Fruit fly (Drosophila melanogaster) whole organism, embryonic: ENCODE data around the gene CG11986.

Experiments used
- Ada2b ChIP-seq: fragments of 200-800 bp; sonication (Bioruptor generic); IDR thresholded peaks from 2 replicates; pipeline ENCODE4 v1.3.6; 2022; ENCODE audit warnings: missing biosample characterization, missing genetic modification characterization
- Asciz ChIP-seq: fragments of 200-800 bp; sonication (Bioruptor generic); optimal IDR thresholded peaks from 2 replicates; lab custom pipeline; 2017; ENCODE audit warnings: missing biosample characterization, mild to moderate bottlenecking, missing genetic modification characterization, missing genetic modification reagents
- Atf6 ChIP-seq: fragments of 200-800 bp; sonication (Bioruptor generic); IDR thresholded peaks from 2 replicates; pipeline ENCODE4 v1.3.6; 2022; ENCODE audit warnings: missing biosample characterization, missing genetic modification characterization
- CG12104 ChIP-seq: fragments of 200-800 bp; sonication (Bioruptor generic); optimal IDR thresholded peaks from 3 replicates; lab custom pipeline; 2016; ENCODE audit warnings: missing biosample characterization, missing genetic modification characterization
- CG12155 ChIP-seq: fragments of 200-800 bp; sonication (Bioruptor generic); optimal IDR thresholded peaks from 3 replicates; lab custom pipeline; 2016; ENCODE audit warnings: missing biosample characterization, missing genetic modification characterization
- CG12744 ChIP-seq: fragments of 200-800 bp; sonication (Bioruptor generic); optimal IDR thresholded peaks from 2 replicates; lab custom pipeline; 2016; ENCODE audit warnings: missing biosample characterization, missing genetic modification characterization
- CG13287 ChIP-seq: fragments of 200-800 bp; sonication (Bioruptor generic); IDR thresholded peaks from 2 replicates; pipeline ENCODE4 v1.3.6; 2022; ENCODE audit warnings: missing biosample characterization, missing genetic modification characterization; ENCODE audit not compliant: partially characterized antibody
- CG14860 ChIP-seq: fragments of 200-800 bp; sonication (Bioruptor generic); IDR thresholded peaks from 3 replicates; pipeline ENCODE4 v1.3.6; 2022; ENCODE audit warnings: missing biosample characterization, missing genetic modification characterization; ENCODE audit not compliant: partially characterized antibody
- CG17385 ChIP-seq: fragments of 200-800 bp; sonication (Bioruptor generic); optimal IDR thresholded peaks from 3 replicates; lab custom pipeline; 2018; ENCODE audit warnings: missing biosample characterization, mild to moderate bottlenecking, missing genetic modification characterization
- CG2678 ChIP-seq: fragments of 200-800 bp; sonication (Bioruptor generic); optimal IDR thresholded peaks from 3 replicates; lab custom pipeline; 2019; ENCODE audit warnings: missing biosample characterization, mild to moderate bottlenecking, missing genetic modification characterization, moderate library complexity
- CG3281 ChIP-seq: fragments of 200-800 bp; sonication (Bioruptor generic); optimal IDR thresholded peaks from 3 replicates; lab custom pipeline; 2017; ENCODE audit warnings: missing biosample characterization, mild to moderate bottlenecking, missing genetic modification characterization
- CG3847 ChIP-seq: fragments of 200-800 bp; sonication (Bioruptor generic); IDR thresholded peaks from 2 replicates; pipeline ENCODE4 v1.3.6; 2022; ENCODE audit warnings: missing biosample characterization, missing genetic modification characterization
- CG42726 ChIP-seq: fragments of 200-800 bp; sonication (Bioruptor generic); IDR thresholded peaks from 2 replicates; pipeline ENCODE4 v1.3.6; 2022; ENCODE audit warnings: missing biosample characterization, missing genetic modification characterization; ENCODE audit not compliant: partially characterized antibody
- CG4282 ChIP-seq: fragments of 200-800 bp; sonication (Bioruptor generic); optimal IDR thresholded peaks from 2 replicates; lab custom pipeline; 2016; ENCODE audit warnings: missing biosample characterization, missing genetic modification characterization
- CG4404 ChIP-seq: fragments of 200-800 bp; sonication (Bioruptor generic); IDR thresholded peaks from 2 replicates; pipeline ENCODE4 v1.3.6; 2022; ENCODE audit warnings: missing biosample characterization, missing genetic modification characterization
- CG4424 ChIP-seq: fragments of 200-800 bp; sonication (Bioruptor generic); optimal IDR thresholded peaks from 3 replicates; lab custom pipeline; 2016; ENCODE audit warnings: missing biosample characterization, missing genetic modification characterization
- CG4730 ChIP-seq: fragments of 200-800 bp; sonication (Bioruptor generic); IDR thresholded peaks from 2 replicates; pipeline ENCODE4 v1.3.6; 2022; ENCODE audit warnings: missing biosample characterization, missing genetic modification characterization
- CG4820 ChIP-seq: fragments of 200-800 bp; sonication (Bioruptor generic); optimal IDR thresholded peaks from 3 replicates; lab custom pipeline; 2016; ENCODE audit warnings: missing biosample characterization, missing genetic modification characterization
- CG5180 ChIP-seq: fragments of 200-800 bp; sonication (Bioruptor generic); optimal IDR thresholded peaks from 3 replicates; lab custom pipeline; 2017; ENCODE audit warnings: missing biosample characterization, missing genetic modification characterization, mild to moderate bottlenecking, moderate library complexity, missing genetic modification reagents
- CG7963 ChIP-seq: fragments of 200-800 bp; sonication (Bioruptor generic); IDR thresholded peaks from 3 replicates; pipeline ENCODE4 v1.3.6; 2022; ENCODE audit warnings: missing biosample characterization, missing genetic modification characterization; ENCODE audit not compliant: partially characterized antibody
- Deaf1 ChIP-seq: fragments of 200-800 bp; optimal IDR thresholded peaks from 3 replicates; lab custom pipeline; 2019; ENCODE audit warnings: missing biosample characterization, mild to moderate bottlenecking, missing genetic modification characterization, moderate library complexity
- Dfd ChIP-seq, 2 experiments: fragments of >200 bp; optimal IDR thresholded peaks; 2 replicates each; lab custom pipeline; 2017; ENCODE audit warnings: missing biosample characterization in 2 of 2, missing genetic modification characterization in 2 of 2
- Dip3 ChIP-seq: fragments of 200-800 bp; sonication (Bioruptor generic); optimal IDR thresholded peaks from 3 replicates; lab custom pipeline; 2016; ENCODE audit warnings: missing biosample characterization, missing genetic modification characterization
- Drgx ChIP-seq: fragments of 200-800 bp; sonication (Bioruptor generic); IDR thresholded peaks from 2 replicates; pipeline ENCODE4 v1.3.6; 2022; ENCODE audit warnings: missing biosample characterization, missing genetic modification characterization
- Fer2 ChIP-seq: fragments of 200-800 bp; sonication (Bioruptor generic); optimal IDR thresholded peaks from 2 replicates; lab custom pipeline; 2018; ENCODE audit warnings: missing biosample characterization, mild to moderate bottlenecking, missing genetic modification characterization, moderate library complexity
- Med ChIP-seq: fragments of 200-800 bp; sonication (Bioruptor generic); peaks from one replicate; lab custom pipeline; 2016; ENCODE audit warnings: missing biosample characterization, missing genetic modification characterization, mild to moderate bottlenecking, inconsistent platforms, moderate library complexity
- Mrtf ChIP-seq: fragments of 200-800 bp; sonication (Bioruptor generic); IDR thresholded peaks from 3 replicates; pipeline ENCODE4 v1.3.6; 2022; ENCODE audit warnings: missing biosample characterization, missing genetic modification characterization
- Neu2 ChIP-seq: fragments of 200-800 bp; sonication (Bioruptor generic); optimal IDR thresholded peaks from 3 replicates; lab custom pipeline; 2016; ENCODE audit warnings: missing biosample characterization, missing genetic modification characterization, borderline replicate concordance
- Nf-YB ChIP-seq: fragments of 200-800 bp; sonication (Bioruptor generic); optimal IDR thresholded peaks from 3 replicates; lab custom pipeline; 2019; ENCODE audit warnings: missing biosample characterization, mild to moderate bottlenecking, missing genetic modification characterization, moderate library complexity
- Nf-YC ChIP-seq: fragments of 200-800 bp; optimal IDR thresholded peaks from 3 replicates; lab custom pipeline; 2019; ENCODE audit warnings: missing biosample characterization, mild to moderate bottlenecking, missing genetic modification characterization, moderate library complexity
- Vsx1 ChIP-seq: fragments of 200-800 bp; sonication (Bioruptor generic); optimal IDR thresholded peaks from 2 replicates; lab custom pipeline; 2017; ENCODE audit warnings: missing biosample characterization, mild to moderate bottlenecking, missing genetic modification characterization, missing genetic modification reagents
- ara ChIP-seq: fragments of 200-800 bp; sonication (Bioruptor generic); IDR thresholded peaks from 2 replicates; pipeline ENCODE4 v1.3.6; 2022; ENCODE audit warnings: missing biosample characterization, missing genetic modification characterization
- br ChIP-seq: fragments of >200 bp; optimal IDR thresholded peaks from 2 replicates; lab custom pipeline; 2017
- caup ChIP-seq: fragments of 200-800 bp; sonication (Bioruptor generic); optimal IDR thresholded peaks from 3 replicates; lab custom pipeline; 2017; ENCODE audit warnings: missing biosample characterization, mild to moderate bottlenecking, missing genetic modification characterization, moderate library complexity; ENCODE audit not compliant: severe bottlenecking
- dimm ChIP-seq: fragments of 200-800 bp; sonication (Bioruptor generic); IDR thresholded peaks from 2 replicates; pipeline ENCODE4 v1.3.6; 2022; ENCODE audit warnings: missing biosample characterization, missing genetic modification characterization
- fru ChIP-seq: fragments of >200 bp; optimal IDR thresholded peaks from 2 replicates; lab custom pipeline; 2017
- fu2 ChIP-seq: fragments of 200-800 bp; sonication (Bioruptor generic); optimal IDR thresholded peaks from 2 replicates; lab custom pipeline; 2016; ENCODE audit warnings: missing biosample characterization, missing genetic modification characterization
- gsb ChIP-seq: fragments of 200-800 bp; sonication (Bioruptor generic); IDR thresholded peaks from 2 replicates; pipeline ENCODE4 v1.3.6; 2022; ENCODE audit warnings: missing biosample characterization, missing genetic modification characterization
- org-1 ChIP-seq: fragments of 200-800 bp; sonication (Bioruptor generic); optimal IDR thresholded peaks from 2 replicates; lab custom pipeline; 2017; ENCODE audit warnings: missing biosample characterization, missing genetic modification characterization
- pzg ChIP-seq: fragments of 200-800 bp; sonication (Bioruptor generic); optimal IDR thresholded peaks from 3 replicates; lab custom pipeline; 2018; ENCODE audit warnings: missing biosample characterization, mild to moderate bottlenecking, missing genetic modification characterization, moderate library complexity
- ro ChIP-seq: fragments of 200-800 bp; sonication (Bioruptor generic); IDR thresholded peaks from 2 replicates; pipeline ENCODE4 v1.3.6; 2022; ENCODE audit warnings: missing biosample characterization, missing genetic modification characterization
- sc ChIP-seq, 3 experiments: fragments of >200 bp in 2 of 3; fragments of 200-800 bp in 1 of 3; sonication (Bioruptor generic) in 1 of 3; optimal IDR thresholded peaks; 2 replicates in 2 of 3; 3 replicates in 1 of 3; lab custom pipeline; 2017; ENCODE audit warnings: mild to moderate bottlenecking in 1 of 3, missing biosample characterization in 1 of 3, missing genetic modification characterization in 1 of 3, missing genetic modification reagents in 1 of 3
- sna ChIP-seq: fragments of 200-800 bp; sonication (Bioruptor generic); IDR thresholded peaks from 2 replicates; pipeline ENCODE4 v1.3.6; 2022; ENCODE audit warnings: missing biosample characterization, missing genetic modification characterization; ENCODE audit not compliant: partially characterized antibody
- sob ChIP-seq: fragments of 200-800 bp; sonication (Bioruptor generic); IDR thresholded peaks from 2 replicates; pipeline ENCODE4 v1.3.6; 2022; ENCODE audit warnings: missing biosample characterization, missing genetic modification characterization
- tin ChIP-seq: fragments of 200-800 bp; sonication (Bioruptor generic); optimal IDR thresholded peaks from 3 replicates; lab custom pipeline; 2016; ENCODE audit warnings: missing biosample characterization, missing genetic modification characterization
- tup ChIP-seq: fragments of 200-800 bp; sonication (Bioruptor generic); optimal IDR thresholded peaks from 2 replicates; lab custom pipeline; 2016; ENCODE audit warnings: missing biosample characterization, mild to moderate bottlenecking, missing genetic modification characterization, moderate library complexity
- unpg ChIP-seq: fragments of 200-800 bp; sonication (Bioruptor generic); optimal IDR thresholded peaks from 3 replicates; lab custom pipeline; 2018; ENCODE audit warnings: missing biosample characterization, mild to moderate bottlenecking, missing genetic modification characterization, moderate library complexity
- vfl ChIP-seq: fragments of 200-800 bp; sonication (Bioruptor generic); optimal IDR thresholded peaks from 2 replicates; lab custom pipeline; 2016; ENCODE audit warnings: missing biosample characterization, missing genetic modification characterization
- wor ChIP-seq: fragments of 200-800 bp; sonication (Bioruptor generic); IDR thresholded peaks from 2 replicates; pipeline ENCODE4 v1.3.6; 2022; ENCODE audit warnings: missing biosample characterization, missing genetic modification characterization
- zen ChIP-seq: fragments of 200-800 bp; sonication (Bioruptor generic); optimal IDR thresholded peaks from 3 replicates; lab custom pipeline; 2018; ENCODE audit warnings: missing biosample characterization, mild to moderate bottlenecking, missing genetic modification characterization, moderate library complexity
- zf30C ChIP-seq: fragments of 200-800 bp; sonication (Bioruptor generic); optimal IDR thresholded peaks from 3 replicates; lab custom pipeline; 2018; ENCODE audit warnings: missing biosample characterization, mild to moderate bottlenecking, missing genetic modification characterization

Gene CG11986

DNA sequence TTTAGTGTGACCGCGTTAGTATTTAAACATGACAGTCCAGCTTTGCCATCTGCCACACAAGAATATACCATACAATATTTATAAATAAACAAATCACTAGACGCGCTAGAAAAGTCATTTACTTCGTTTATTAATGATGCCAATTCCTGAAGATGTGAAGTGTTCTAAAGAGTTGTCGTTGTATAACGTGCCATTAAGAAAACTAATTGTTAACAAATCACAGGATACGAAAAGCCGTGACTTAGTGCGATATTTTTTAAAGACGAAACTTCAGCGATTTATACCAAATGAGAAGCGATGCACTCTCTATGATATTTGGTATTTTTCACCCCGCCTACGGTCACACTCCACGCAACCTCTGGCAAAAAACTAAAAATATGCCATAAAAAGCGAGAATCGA lies 24.2 kb downstream of the CG11986 start, which contains the start of gene neur (continued):
- TF ChIP-seq CG4424 (GFP tag; lab: Kevin White, UChicago) (peak; percentile 1), vfl (no peak), CG2678 (tag; lab: Kevin White, UChicago) (no peak), ara (GFP tag; lab: Robert Waterston, UW) (no peak), CG12744 (GFP tag; lab: Kevin White, UChicago) (no peak), Ada2b (GFP tag; lab: Robert Waterston, UW) (no peak), CG4730 (GFP tag; lab: Robert Waterston, UW) (no peak), CG3847 (GFP tag; lab: Robert Waterston, UW) (peak; percentile 29), Dip3 (no peak), Dfd (GFP tag; optimal IDR thresholded peaks at IDR 0.05; lab: Kevin White, UChicago) (no peak), unpg (no peak), caup (GFP tag; lab: Kevin White, UChicago) (no peak), CG7963 (GFP tag; lab: Robert Waterston, UW) (peak; percentile 40; the same call in 1 of the 3 replicates), Asciz (no peak), org-1 (GFP tag; lab: Kevin White, UChicago) (no peak), CG3281 (GFP tag; lab: Kevin White, UChicago) (peak; percentile 39), Atf6 (GFP tag; lab: Robert Waterston, UW) (no peak), gsb (GFP tag; lab: Robert Waterston, UW) (no peak), wor (GFP tag; lab: Robert Waterston, UW) (no peak), CG12155 (GFP tag; lab: Kevin White, UChicago) (peak; percentile 63), zen (tag; lab: Kevin White, UChicago) (peak; percentile 11), CG42726 (0 out of 2 replicates have a peak, but pooled peaks have one; percentile 35), tin (no peak), Deaf1 (peak; percentile 26), Nf-YC (tag; lab: Kevin White, UChicago) (peak; percentile 41), sob (GFP tag; lab: Robert Waterston, UW) (no peak), Vsx1 (no peak), Mrtf (GFP tag; lab: Robert Waterston, UW) (no peak), sc (optimal IDR thresholded peaks at IDR 0.05; lab: Kevin White, UChicago) (no peak), sc (GFP tag; optimal IDR thresholded peaks at IDR 0.05; lab: Kevin White, UChicago) (no peak), dimm (GFP tag; lab: Robert Waterston, UW) (no peak), CG14860 (0 out of 3 replicates have a peak, but pooled peaks have one; percentile 54), fu2 (GFP tag; lab: Kevin White, UChicago) (no peak), br (lab: Kevin White, UChicago) (no peak), Fer2 (tag; lab: Kevin White, UChicago) (no peak), CG17385 (GFP tag; lab: Kevin White, UChicago) (no peak), CG4820 (GFP tag; lab: Kevin White, UChicago) (peak; percentile 17), pzg (peak; percentile 77), tup (GFP tag; lab: Kevin White, UChicago) (no peak), CG5180 (no peak), CG4404 (GFP tag; lab: Robert Waterston, UW) (no peak), CG13287 (GFP tag; lab: Robert Waterston, UW) (peak; percentile 78), zf30C (GFP tag; lab: Kevin White, UChicago) (no peak), Drgx (GFP tag; lab: Robert Waterston, UW) (no peak), Neu2 (GFP tag; lab: Kevin White, UChicago) (no peak), Nf-YB (GFP tag; lab: Kevin White, UChicago) (peak; percentile 23), fru (no peak), sna (GFP tag; lab: Robert Waterston, UW) (peak; percentile 51; the same call in 1 of the 2 replicates), ro (GFP tag; lab: Robert Waterston, UW) (no peak), Med (GFP tag; lab: Kevin White, UChicago) (peak; percentile 86), CG12104 (GFP tag; lab: Kevin White, UChicago) (peak; percentile 19), CG4282 (GFP tag; lab: Kevin White, UChicago) (no peak)
